Fruit fly (Drosophila melanogaster): ENCODE data around the gene CG34043.

Gene CG34043

dm6 chr2L:10265129-10265528 is 15.5 kb downstream of the CG34043 start, which contains the start of gene Mob3 (continued):
- TF ChIP-seq onecut (GFP tag; IDR thresholded peaks at IDR 0.05) (no peak), dimm (GFP tag; IDR thresholded peaks at IDR 0.05) (no peak), Tbp (GFP tag; optimal IDR thresholded peaks at IDR 0.05) (no peak), CG4617 (GFP tag; optimal IDR thresholded peaks at IDR 0.05; ENCODE audit: borderline replicate concordance) (no peak), CG17568 (GFP tag; optimal IDR thresholded peaks at IDR 0.05) (peak; percentile 33), yki (optimal IDR thresholded peaks at IDR 0.05) (no peak), CG14965 (GFP tag; optimal IDR thresholded peaks at IDR 0.05; ENCODE audit: borderline replicate concordance) (no peak), Hand (GFP tag; optimal IDR thresholded peaks at IDR 0.05) (no peak), CG11723 (GFP tag; optimal IDR thresholded peaks at IDR 0.05) (no peak), CG7271 (tag; optimal IDR thresholded peaks at IDR 0.05) (no peak), Antp (GFP tag; optimal IDR thresholded peaks at IDR 0.05) (no peak), Sox102F (GFP tag; optimal IDR thresholded peaks at IDR 0.05) (no peak), pnt (GFP tag; optimal IDR thresholded peaks at IDR 0.05) (no peak), ftz-f1 (GFP tag; optimal IDR thresholded peaks at IDR 0.05) (no peak), ind (GFP tag; optimal IDR thresholded peaks at IDR 0.05) (no peak), lmd (GFP tag; IDR thresholded peaks at IDR 0.05) (no peak), fru (optimal IDR thresholded peaks at IDR 0.05) (no peak), CG13287 (GFP tag; IDR thresholded peaks at IDR 0.05; ENCODE audit: partially characterized antibody) (peak; percentile 65), CG11456 (GFP tag; IDR thresholded peaks at IDR 0.05) (no peak), D (optimal IDR thresholded peaks at IDR 0.05) (no peak), D (GFP tag; optimal IDR thresholded peaks at IDR 0.05) (no peak), CG11247 (GFP tag; IDR thresholded peaks at IDR 0.05) (no peak), CG6654 (GFP tag; optimal IDR thresholded peaks at IDR 0.05) (no peak), CG9609 (GFP tag; optimal IDR thresholded peaks at IDR 0.05) (no peak), esg (GFP tag; conservative IDR thresholded peaks at IDR 0.05) (no peak), sd (tag; optimal IDR thresholded peaks at IDR 0.05) (no peak), CG17912 (GFP tag; optimal IDR thresholded peaks at IDR 0.05) (no peak), CG1603 (tag; optimal IDR thresholded peaks at IDR 0.05) (peak; percentile 82), CG8290 (GFP tag; optimal IDR thresholded peaks at IDR 0.05) (no peak), CG8290 (tag; optimal IDR thresholded peaks at IDR 0.05) (no peak), CG5180 (GFP tag; optimal IDR thresholded peaks at IDR 0.05) (no peak), Bgb (GFP tag; IDR thresholded peaks at IDR 0.05; ENCODE audit: partially characterized antibody) (peak; percentile 54; the same call in 1 of the 2 replicates), da (GFP tag; optimal IDR thresholded peaks at IDR 0.05) (no peak), crc (GFP tag; optimal IDR thresholded peaks at IDR 0.05) (no peak), Jarid2 (GFP tag; optimal IDR thresholded peaks at IDR 0.05) (no peak), Dll (GFP tag; IDR thresholded peaks at IDR 0.05; ENCODE audit: partially characterized antibody) (peak; percentile 55; the same call in 1 of the 4 replicates), hbn (GFP tag; IDR thresholded peaks at IDR 0.05; ENCODE audit: partially characterized antibody) (no peak), usp (GFP tag; optimal IDR thresholded peaks at IDR 0.05) (no peak), CG14860 (GFP tag; IDR thresholded peaks at IDR 0.05; ENCODE audit: partially characterized antibody) (no peak), tna (GFP tag; IDR thresholded peaks at IDR 0.05; ENCODE audit: partially characterized antibody) (no peak), chm (GFP tag; IDR thresholded peaks at IDR 0.05) (no peak), Bteb2 (GFP tag; optimal IDR thresholded peaks at IDR 0.05) (no peak), CG9215 (GFP tag; IDR thresholded peaks at IDR 0.05) (no peak), unc-4 (GFP tag; IDR thresholded peaks at IDR 0.05; ENCODE audit: partially characterized antibody) (peak; percentile 35; the same call in 1 of the 2 replicates), Hsf (GFP tag; optimal IDR thresholded peaks at IDR 0.05) (no peak), Abd-B (GFP tag; optimal IDR thresholded peaks at IDR 0.05) (no peak), CG13894 (tag; optimal IDR thresholded peaks at IDR 0.05) (no peak), Hey (tag; optimal IDR thresholded peaks at IDR 0.05) (no peak), D19A (tag; optimal IDR thresholded peaks at IDR 0.05) (no peak), dati (GFP tag; IDR thresholded peaks at IDR 0.05) (no peak), Side (GFP tag; optimal IDR thresholded peaks at IDR 0.05) (no peak), pum (GFP tag; optimal IDR thresholded peaks at IDR 0.05) (no peak), Sry-δ (GFP tag; optimal IDR thresholded peaks at IDR 0.05) (peak; percentile 63)
